Fruit fly (Drosophila melanogaster): ENCODE measurements around the gene CG13670.

DNA sequence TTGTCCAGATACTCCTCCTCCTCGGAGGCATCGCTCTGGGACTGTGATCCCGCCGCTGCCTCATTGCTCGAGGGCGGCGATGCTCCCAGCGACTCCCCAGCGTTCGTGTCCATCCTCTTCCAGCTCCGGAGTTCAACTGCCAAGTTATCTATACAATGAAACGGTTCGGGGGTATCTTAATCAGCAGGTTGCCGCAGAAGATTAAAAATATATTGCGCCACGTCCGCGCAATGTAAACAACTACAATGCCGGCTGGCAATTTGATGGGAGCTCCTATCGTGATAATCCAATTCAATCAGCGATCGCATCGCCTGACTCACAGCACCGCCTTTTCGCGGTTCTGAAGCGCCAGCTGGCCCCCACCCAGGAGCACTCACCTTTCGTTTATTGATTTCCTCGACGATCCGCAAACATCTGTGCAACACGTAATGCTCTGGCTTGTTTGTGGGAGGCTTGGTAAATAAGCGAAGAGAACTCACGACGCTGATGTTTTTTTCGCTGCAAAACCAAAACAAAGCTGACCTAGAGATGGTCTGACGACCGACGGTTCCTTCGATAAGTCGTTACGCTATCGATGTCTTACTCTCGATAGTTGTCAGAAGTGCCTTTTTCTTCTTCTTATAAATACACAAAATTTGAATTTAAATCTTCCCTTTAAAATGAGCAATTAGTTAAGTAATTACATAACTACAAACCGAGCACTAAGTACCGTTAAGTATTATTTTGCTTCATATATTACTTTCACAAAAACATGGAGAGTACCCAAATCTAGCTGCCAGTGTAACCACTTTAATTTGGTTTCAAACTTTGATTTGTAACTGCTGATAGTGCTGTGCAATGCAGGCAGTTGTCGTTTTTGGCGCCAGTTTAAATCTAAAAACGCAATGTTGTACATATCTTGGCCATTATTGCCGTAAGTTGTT lies 31.0 kb upstream of the CG13670 start, which contains the start of gene cert:
- TF ChIP-seq usp (GFP tag; optimal IDR thresholded peaks at IDR 0.05) (no peak), psq (optimal IDR thresholded peaks at IDR 0.05) (no peak), pan (optimal IDR thresholded peaks at IDR 0.05) (no peak)
